Worm (Caenorhabditis elegans): ENCODE measurements around the gene mdh-2.

The mdh-2 gene

ce11 chrIII:6615064-6615463 is 7.2 kb upstream of the mdh-2 start, which contains the start of gene cmtr-2:
TSS of gene cmtr-2 (plus strand) at chrIII:6615414.
- TF ChIP-seq drap-1 (GFP tag; optimal IDR thresholded peaks at IDR 0.05): no peak
- TF ChIP-seq mab-5 (tag; optimal IDR thresholded peaks at IDR 0.05): no peak
- TF ChIP-seq bed-3 (GFP tag; optimal IDR thresholded peaks at IDR 0.05): no peak
- peak; percentile 22 for TF ChIP-seq pha-4 (tag; optimal IDR thresholded peaks at IDR 0.05)
- TF ChIP-seq unc-39 (tag; optimal IDR thresholded peaks at IDR 0.05): no peak
- TF ChIP-seq nhr-2 (tag; optimal IDR thresholded peaks at IDR 0.05): peak; percentile 37
- peak; percentile 96 for TF ChIP-seq ces-1 (GFP tag; optimal IDR thresholded peaks at IDR 0.05)
- peak; percentile 44 for TF ChIP-seq mep-1 (tag; optimal IDR thresholded peaks at IDR 0.05)
- peak; percentile 46 for TF ChIP-seq lsy-2 (tag; optimal IDR thresholded peaks at IDR 0.05)
- TF ChIP-seq mls-2 (tag; optimal IDR thresholded peaks at IDR 0.05): no peak
- no peak for TF ChIP-seq nhr-28 (tag; optimal IDR thresholded peaks at IDR 0.05)
- no peak for TF ChIP-seq ceh-39 (tag; optimal IDR thresholded peaks at IDR 0.05)
- no peak for TF ChIP-seq hlh-1 (tag; optimal IDR thresholded peaks at IDR 0.05)
- no peak for TF ChIP-seq ham-2 (GFP tag; optimal IDR thresholded peaks at IDR 0.05)
- no peak for TF ChIP-seq nhr-237 (tag; optimal IDR thresholded peaks at IDR 0.05)

- TF ChIP-seq ceh-83 (GFP tag; optimal IDR thresholded peaks at IDR 0.05): no peak
- TF ChIP-seq elt-1 (tag; optimal IDR thresholded peaks at IDR 0.05; ENCODE audit: borderline replicate concordance, insufficient read depth): no peak
- TF ChIP-seq lin-32 (GFP tag; optimal IDR thresholded peaks at IDR 0.05): no peak
- no peak for TF ChIP-seq ces-1 (GFP tag; optimal IDR thresholded peaks at IDR 0.05)
- TF ChIP-seq nhr-12 (tag; optimal IDR thresholded peaks at IDR 0.05): no peak
- no peak for TF ChIP-seq unc-62 (GFP tag; optimal IDR thresholded peaks at IDR 0.05)
- TF ChIP-seq tbx-8 (GFP tag; optimal IDR thresholded peaks at IDR 0.05): no peak
- TF ChIP-seq flh-1 (GFP tag; optimal IDR thresholded peaks at IDR 0.05): no peak
- TF ChIP-seq bed-3 (GFP tag; optimal IDR thresholded peaks at IDR 0.05): no peak
- no peak for TF ChIP-seq unc-39 (tag; optimal IDR thresholded peaks at IDR 0.05)
- TF ChIP-seq lsy-2 (tag; optimal IDR thresholded peaks at IDR 0.05): no peak
- no peak for TF ChIP-seq snpc-4 (tag; optimal IDR thresholded peaks at IDR 0.05)
- TF ChIP-seq cnd-1 (tag; optimal IDR thresholded peaks at IDR 0.05): no peak
- TF ChIP-seq elt-3 (tag; optimal IDR thresholded peaks at IDR 0.05): no peak
- no peak for TF ChIP-seq drap-1 (GFP tag; optimal IDR thresholded peaks at IDR 0.05)
Observed at ce11 chrIII:6612282-6612681, 4.4 kb upstream of the mdh-2 start, which contains the start of gene ctsa-4.2. TSS of gene ctsa-4.2 (plus strand) at chrIII:6612528.

ce11 chrIII:6610522-6610921 is 2.6 kb upstream of the mdh-2 start, which contains the start of gene srh-40:
TSS of gene srh-40 (plus strand) at chrIII:6610822.
- no peak for TF ChIP-seq lin-13 (tag; optimal IDR thresholded peaks at IDR 0.05)
- TF ChIP-seq ces-1 (GFP tag; optimal IDR thresholded peaks at IDR 0.05): no peak
- TF ChIP-seq ceh-39 (tag; optimal IDR thresholded peaks at IDR 0.05): no peak
- no peak for TF ChIP-seq lsy-2 (tag; optimal IDR thresholded peaks at IDR 0.05)
- TF ChIP-seq ceh-83 (GFP tag; optimal IDR thresholded peaks at IDR 0.05): no peak
- no peak for TF ChIP-seq elt-3 (tag; optimal IDR thresholded peaks at IDR 0.05)

ce11 chrIII:6607646-6608045 is 260 bp downstream of the mdh-2 start:
- TF ChIP-seq ham-2 (GFP tag; optimal IDR thresholded peaks at IDR 0.05) (no peak), pha-4 (tag; optimal IDR thresholded peaks at IDR 0.05) (no peak), unc-62 (GFP tag; optimal IDR thresholded peaks at IDR 0.05) (no peak), lsy-2 (tag; optimal IDR thresholded peaks at IDR 0.05) (no peak), snpc-4 (tag; optimal IDR thresholded peaks at IDR 0.05) (no peak), unc-39 (tag; optimal IDR thresholded peaks at IDR 0.05) (no peak), ces-1 (GFP tag; optimal IDR thresholded peaks at IDR 0.05) (no peak), lin-32 (GFP tag; optimal IDR thresholded peaks at IDR 0.05) (no peak), mls-2 (tag; optimal IDR thresholded peaks at IDR 0.05) (no peak), bed-3 (GFP tag; optimal IDR thresholded peaks at IDR 0.05) (no peak), zip-8 (tag; optimal IDR thresholded peaks at IDR 0.05) (no peak), nhr-2 (tag; optimal IDR thresholded peaks at IDR 0.05) (no peak), nhr-76 (tag; optimal IDR thresholded peaks at IDR 0.05) (no peak), nhr-12 (tag; optimal IDR thresholded peaks at IDR 0.05) (no peak), elt-3 (tag; optimal IDR thresholded peaks at IDR 0.05) (no peak), elt-1 (tag; optimal IDR thresholded peaks at IDR 0.05; ENCODE audit: borderline replicate concordance, insufficient read depth) (no peak)

ce11 chrIII:6607067-6607466 is 839 bp downstream of the mdh-2 start:
- TF ChIP-seq elt-1 (tag; optimal IDR thresholded peaks at IDR 0.05; ENCODE audit: borderline replicate concordance, insufficient read depth) (no peak), hlh-1 (tag; optimal IDR thresholded peaks at IDR 0.05) (no peak), nhr-12 (tag; optimal IDR thresholded peaks at IDR 0.05) (no peak), zip-8 (tag; optimal IDR thresholded peaks at IDR 0.05) (no peak), drap-1 (GFP tag; optimal IDR thresholded peaks at IDR 0.05) (no peak), mab-5 (tag; optimal IDR thresholded peaks at IDR 0.05) (no peak), nhr-237 (tag; optimal IDR thresholded peaks at IDR 0.05) (no peak)

- TF ChIP-seq blmp-1 (tag; optimal IDR thresholded peaks at IDR 0.05) (no peak), lin-32 (GFP tag; optimal IDR thresholded peaks at IDR 0.05) (no peak), mab-5 (tag; optimal IDR thresholded peaks at IDR 0.05) (no peak), ceh-43 (GFP tag; optimal IDR thresholded peaks at IDR 0.05) (no peak), flh-1 (GFP tag; optimal IDR thresholded peaks at IDR 0.05) (no peak), sptf-1 (tag; optimal IDR thresholded peaks at IDR 0.05) (no peak), bed-3 (GFP tag; optimal IDR thresholded peaks at IDR 0.05) (no peak), zip-8 (tag; optimal IDR thresholded peaks at IDR 0.05) (no peak), pha-4 (tag; optimal IDR thresholded peaks at IDR 0.05) (no peak), M03D4.4 (tag; optimal IDR thresholded peaks at IDR 0.05) (no peak), cnd-1 (tag; optimal IDR thresholded peaks at IDR 0.05) (no peak), lin-13 (tag; optimal IDR thresholded peaks at IDR 0.05) (no peak), unc-39 (tag; optimal IDR thresholded peaks at IDR 0.05) (no peak), elt-1 (tag; optimal IDR thresholded peaks at IDR 0.05; ENCODE audit: borderline replicate concordance, insufficient read depth) (no peak), ceh-39 (tag; optimal IDR thresholded peaks at IDR 0.05) (no peak)
Observed at ce11 chrIII:6606641-6607040, 1.3 kb downstream of the mdh-2 start.
